Fruit fly (Drosophila melanogaster) whole organism, embryonic: ENCODE data around the gene CG10413.

Experiments
- Atf-2 ChIP-seq: fragments of 200-800 bp; sonication (Bioruptor generic); optimal IDR thresholded peaks from 2 replicates; lab custom pipeline; 2016; ENCODE audit warnings: missing biosample characterization, missing genetic modification characterization
- BEAF-32 ChIP-seq: fragments of 200-800 bp; sonication (Bioruptor generic); optimal IDR thresholded peaks from 3 replicates; lab custom pipeline; 2017; ENCODE audit warnings: missing biosample characterization, missing genetic modification characterization, mild to moderate bottlenecking, moderate library complexity, missing genetic modification reagents
- Bdp1 ChIP-seq: fragments of 200-800 bp; sonication (Bioruptor generic); optimal IDR thresholded peaks from 3 replicates; lab custom pipeline; 2016; ENCODE audit warnings: missing biosample characterization, missing genetic modification characterization
- BtbVII ChIP-seq: fragments of 200-800 bp; sonication (Bioruptor generic); optimal IDR thresholded peaks from 3 replicates; lab custom pipeline; 2017; ENCODE audit warnings: missing biosample characterization, mild to moderate bottlenecking, missing genetic modification characterization
- C15 ChIP-seq: fragments of 200-800 bp; sonication (Bioruptor generic); IDR thresholded peaks from 3 replicates; pipeline ENCODE4 v1.3.6; 2022; ENCODE audit warnings: missing biosample characterization, missing genetic modification characterization
- CG10267 ChIP-seq: fragments of 200-800 bp; sonication (Bioruptor generic); optimal IDR thresholded peaks from 2 replicates; lab custom pipeline; 2018; ENCODE audit warnings: missing biosample characterization, mild to moderate bottlenecking, missing genetic modification characterization, moderate library complexity
- CG12391 ChIP-seq: fragments of 200-800 bp; sonication (Bioruptor generic); optimal IDR thresholded peaks from 3 replicates; lab custom pipeline; 2018; ENCODE audit warnings: missing biosample characterization, mild to moderate bottlenecking, missing genetic modification characterization, moderate library complexity
- CG13123 ChIP-seq: fragments of 200-800 bp; sonication (Bioruptor generic); optimal IDR thresholded peaks from 2 replicates; lab custom pipeline; 2016; ENCODE audit warnings: missing biosample characterization, missing genetic modification characterization
- CG13424 ChIP-seq: fragments of 200-800 bp; sonication (Bioruptor generic); optimal IDR thresholded peaks from 2 replicates; lab custom pipeline; 2019; ENCODE audit warnings: missing biosample characterization, mild to moderate bottlenecking, missing genetic modification characterization, moderate library complexity
- CG14050 ChIP-seq: fragments of 200-800 bp; sonication (Bioruptor generic); IDR thresholded peaks from 3 replicates; pipeline ENCODE4 v1.3.6; 2022; ENCODE audit warnings: missing biosample characterization, missing genetic modification characterization
- CG14710 ChIP-seq: fragments of 200-800 bp; sonication (Bioruptor generic); optimal IDR thresholded peaks from 3 replicates; lab custom pipeline; 2019; ENCODE audit warnings: missing biosample characterization, mild to moderate bottlenecking, missing genetic modification characterization, moderate library complexity
- CG1603 ChIP-seq: fragments of 200-800 bp; sonication (Bioruptor generic); optimal IDR thresholded peaks from 2 replicates; lab custom pipeline; 2019; ENCODE audit warnings: missing biosample characterization, mild to moderate bottlenecking, missing genetic modification characterization, moderate library complexity
- CG18764 ChIP-seq: fragments of 200-800 bp; sonication (Bioruptor generic); optimal IDR thresholded peaks from 3 replicates; lab custom pipeline; 2016; ENCODE audit warnings: missing biosample characterization, missing genetic modification characterization
- CG3281 ChIP-seq: fragments of 200-800 bp; sonication (Bioruptor generic); optimal IDR thresholded peaks from 3 replicates; lab custom pipeline; 2017; ENCODE audit warnings: missing biosample characterization, mild to moderate bottlenecking, missing genetic modification characterization
- CG34224 ChIP-seq: fragments of 200-800 bp; sonication (Bioruptor generic); IDR thresholded peaks from 3 replicates; pipeline ENCODE4 v1.3.6; 2022; ENCODE audit warnings: missing biosample characterization, missing genetic modification characterization; ENCODE audit not compliant: partially characterized antibody
- CG3726 ChIP-seq: fragments of 200-800 bp; sonication (Bioruptor generic); IDR thresholded peaks from 3 replicates; pipeline ENCODE4, ENCODE4 v1.3.6; 2022; ENCODE audit warnings: missing biosample characterization, missing genetic modification characterization
- CG3838 ChIP-seq: fragments of 200-800 bp; sonication (Bioruptor generic); optimal IDR thresholded peaks from 3 replicates; lab custom pipeline; 2016; ENCODE audit warnings: missing biosample characterization, missing genetic modification characterization
- CG3847 ChIP-seq: fragments of 200-800 bp; sonication (Bioruptor generic); IDR thresholded peaks from 2 replicates; pipeline ENCODE4 v1.3.6; 2022; ENCODE audit warnings: missing biosample characterization, missing genetic modification characterization
- CG5180 ChIP-seq: fragments of 200-800 bp; sonication (Bioruptor generic); optimal IDR thresholded peaks from 3 replicates; lab custom pipeline; 2017; ENCODE audit warnings: missing biosample characterization, missing genetic modification characterization, mild to moderate bottlenecking, moderate library complexity, missing genetic modification reagents
- CG7372 ChIP-seq: fragments of 200-800 bp; sonication (Bioruptor generic); IDR thresholded peaks from 2 replicates; pipeline ENCODE4 v1.3.6; 2022; ENCODE audit warnings: missing biosample characterization, missing genetic modification characterization
- CG7556 ChIP-seq: fragments of 200-800 bp; sonication (Bioruptor generic); optimal IDR thresholded peaks from 2 replicates; lab custom pipeline; 2017; ENCODE audit warnings: missing biosample characterization, mild to moderate bottlenecking, missing genetic modification characterization
- CG8924 ChIP-seq: fragments of 200-800 bp; optimal IDR thresholded peaks from 3 replicates; lab custom pipeline; 2019; ENCODE audit warnings: missing biosample characterization, mild to moderate bottlenecking, missing genetic modification characterization, moderate library complexity
- CG9797 ChIP-seq: fragments of 200-800 bp; sonication (Bioruptor generic); optimal IDR thresholded peaks from 3 replicates; lab custom pipeline; 2018; ENCODE audit warnings: missing biosample characterization, mild to moderate bottlenecking, missing genetic modification characterization
- Dip2 ChIP-seq: fragments of 200-800 bp; sonication (Bioruptor generic); IDR thresholded peaks from 2 replicates; pipeline ENCODE4 v1.3.6; 2022; ENCODE audit warnings: missing biosample characterization, missing genetic modification characterization
- Dp ChIP-seq: fragments of 200-800 bp; sonication (Bioruptor generic); optimal IDR thresholded peaks from 2 replicates; lab custom pipeline; 2018; ENCODE audit warnings: missing biosample characterization, mild to moderate bottlenecking, missing genetic modification characterization, moderate library complexity
- Ets97D ChIP-seq: fragments of 200-800 bp; sonication (Bioruptor generic); optimal IDR thresholded peaks from 3 replicates; lab custom pipeline; 2016; ENCODE audit warnings: missing biosample characterization, missing genetic modification characterization
- Fer1 ChIP-seq: fragments of 200-800 bp; sonication (Bioruptor generic); optimal IDR thresholded peaks from 2 replicates; lab custom pipeline; 2017; ENCODE audit warnings: missing biosample characterization, mild to moderate bottlenecking, missing genetic modification characterization
- GATAe ChIP-seq: fragments of 200-800 bp; sonication (Bioruptor generic); conservative IDR thresholded peaks from 2 replicates; pipeline ENCODE4 v1.3.6; 2022; ENCODE audit warnings: missing biosample characterization, missing genetic modification characterization
- Gsc ChIP-seq: fragments of 200-800 bp; sonication (Bioruptor generic); IDR thresholded peaks from 2 replicates; pipeline ENCODE4 v1.3.6; 2022; ENCODE audit warnings: missing biosample characterization, missing genetic modification characterization
- HHEX ChIP-seq: fragments of 200-800 bp; sonication (Bioruptor generic); optimal IDR thresholded peaks from 3 replicates; lab custom pipeline; 2017; ENCODE audit warnings: missing biosample characterization, mild to moderate bottlenecking, missing genetic modification characterization, missing genetic modification reagents
- Lim3 ChIP-seq: fragments of 200-800 bp; sonication (Bioruptor generic); IDR thresholded peaks from 2 replicates; pipeline ENCODE4 v1.3.6; 2022; ENCODE audit warnings: missing biosample characterization, missing genetic modification characterization
- Mad ChIP-seq: fragments of 200-800 bp; sonication (Bioruptor generic); optimal IDR thresholded peaks from 2 replicates; lab custom pipeline; 2016; ENCODE audit warnings: missing biosample characterization, missing genetic modification characterization
- Mrtf ChIP-seq: fragments of 200-800 bp; sonication (Bioruptor generic); IDR thresholded peaks from 3 replicates; pipeline ENCODE4 v1.3.6; 2022; ENCODE audit warnings: missing biosample characterization, missing genetic modification characterization
- Rfx ChIP-seq: fragments of 200-800 bp; sonication (Bioruptor generic); IDR thresholded peaks from 2 replicates; pipeline ENCODE4 v1.3.6; 2022; ENCODE audit warnings: missing biosample characterization, missing genetic modification characterization
- Sox102F ChIP-seq: fragments of 200-800 bp; sonication (Bioruptor generic); optimal IDR thresholded peaks from 2 replicates; lab custom pipeline; 2018; ENCODE audit warnings: missing biosample characterization, mild to moderate bottlenecking, missing genetic modification characterization, moderate library complexity
- Sry-δ ChIP-seq: fragments of 200-800 bp; sonication (Bioruptor generic); optimal IDR thresholded peaks from 2 replicates; lab custom pipeline; 2016; ENCODE audit warnings: missing biosample characterization, missing genetic modification characterization
- bcd ChIP-seq: fragments of 200-800 bp; sonication (Bioruptor generic); optimal IDR thresholded peaks from 2 replicates; lab custom pipeline; 2017; ENCODE audit warnings: missing biosample characterization, mild to moderate bottlenecking, missing genetic modification characterization
- bowl ChIP-seq: fragments of 200-800 bp; sonication (Bioruptor generic); IDR thresholded peaks from 2 replicates; pipeline ENCODE4 v1.3.6; 2022; ENCODE audit warnings: missing biosample characterization, missing genetic modification characterization
- btn ChIP-seq: fragments of 200-800 bp; sonication (Bioruptor generic); optimal IDR thresholded peaks from 2 replicates; lab custom pipeline; 2016; ENCODE audit warnings: missing biosample characterization, missing genetic modification characterization
- crp ChIP-seq, 2 experiments: fragments of 200-800 bp; sonication (Bioruptor generic); optimal IDR thresholded peaks; 2 replicates in 1 of 2; 3 replicates in 1 of 2; lab custom pipeline; 2017; ENCODE audit warnings: missing biosample characterization in 2 of 2, missing genetic modification characterization in 2 of 2, mild to moderate bottlenecking in 1 of 2, moderate library complexity in 1 of 2
- dysf ChIP-seq: fragments of 200-800 bp; sonication (Bioruptor generic); IDR thresholded peaks from 3 replicates; pipeline ENCODE4 v1.3.6; 2022; ENCODE audit warnings: missing biosample characterization, missing genetic modification characterization
- fru ChIP-seq: fragments of >200 bp; optimal IDR thresholded peaks from 2 replicates; lab custom pipeline; 2017
- insv ChIP-seq, 2 experiments: fragments of 200-800 bp; sonication (Bioruptor generic); optimal IDR thresholded peaks; 3 replicates each; lab custom pipeline; 2016 to 2018; ENCODE audit warnings: missing biosample characterization in 2 of 2, missing genetic modification characterization in 2 of 2
- klu ChIP-seq: fragments of 200-800 bp; sonication (Bioruptor generic); IDR thresholded peaks from 2 replicates; pipeline ENCODE4 v1.3.6; 2022; ENCODE audit warnings: missing biosample characterization, missing genetic modification characterization
- maf-S ChIP-seq: fragments of 200-800 bp; sonication (Bioruptor generic); optimal IDR thresholded peaks from 2 replicates; lab custom pipeline; 2016; ENCODE audit warnings: missing biosample characterization, missing genetic modification characterization
- nerfin-1 ChIP-seq: fragments of 200-800 bp; sonication (Bioruptor generic); optimal IDR thresholded peaks from 3 replicates; lab custom pipeline; 2019; ENCODE audit warnings: missing biosample characterization, mild to moderate bottlenecking, missing genetic modification characterization, moderate library complexity
- nom ChIP-seq: fragments of 200-800 bp; sonication (Bioruptor generic); optimal IDR thresholded peaks from 2 replicates; lab custom pipeline; 2017; ENCODE audit warnings: missing biosample characterization, missing genetic modification characterization, mild to moderate bottlenecking, moderate library complexity, missing genetic modification reagents
- sens ChIP-seq: fragments of 200-800 bp; sonication (Bioruptor generic); peaks from one replicate; lab custom pipeline; 2016; ENCODE audit warnings: missing biosample characterization, missing genetic modification characterization
- slbo ChIP-seq: fragments of 200-800 bp; sonication (Bioruptor generic); IDR thresholded peaks from 2 replicates; pipeline ENCODE4 v1.3.6; 2022; ENCODE audit warnings: missing biosample characterization, missing genetic modification characterization
- sqz ChIP-seq: fragments of 200-800 bp; sonication (Bioruptor generic); optimal IDR thresholded peaks from 3 replicates; lab custom pipeline; 2018; ENCODE audit warnings: missing biosample characterization, mild to moderate bottlenecking, missing genetic modification characterization
- stwl ChIP-seq: fragments of 200-800 bp; sonication (Bioruptor generic); optimal IDR thresholded peaks from 3 replicates; lab custom pipeline; 2018; ENCODE audit warnings: missing biosample characterization, mild to moderate bottlenecking, missing genetic modification characterization, moderate library complexity
- trem ChIP-seq: fragments of 200-800 bp; optimal IDR thresholded peaks from 3 replicates; lab custom pipeline; 2019; ENCODE audit warnings: missing biosample characterization, mild to moderate bottlenecking, missing genetic modification characterization, moderate library complexity

The CG10413 gene

DNA sequence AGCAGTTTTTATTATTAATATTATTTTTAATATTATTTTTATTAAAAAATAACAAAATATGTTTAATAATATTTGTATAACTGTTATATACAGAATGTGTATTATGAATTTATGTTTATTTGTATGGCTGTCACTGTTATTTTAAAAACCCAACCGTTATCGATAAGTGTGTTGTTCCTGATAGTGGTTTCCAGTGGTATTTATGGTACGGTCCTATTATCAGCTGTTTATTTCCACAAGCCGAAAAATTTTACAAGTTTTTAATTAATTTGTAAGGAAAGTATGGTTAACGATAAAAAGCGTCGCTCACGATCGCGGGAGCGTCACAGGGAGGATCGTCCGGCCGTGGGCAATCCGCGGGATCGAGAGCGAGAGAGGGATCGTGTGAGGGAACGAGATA, 1.6 kb upstream of the CG10413 start, which contains the start of gene CG10333 (continued):
- TF ChIP-seq CG9797 (GFP tag; lab: Kevin White, UChicago), result peak; percentile 46
- no peak for TF ChIP-seq Mrtf
- TF ChIP-seq CG12391 (tag; lab: Kevin White, UChicago), result peak; percentile 0
- TF ChIP-seq CG5180 (GFP tag; lab: Kevin White, UChicago), result no peak
- no peak for TF ChIP-seq Lim3
- TF ChIP-seq Dip2 (GFP tag; lab: Robert Waterston, UW), result no peak
- TF ChIP-seq HHEX (GFP tag; lab: Kevin White, UChicago), result no peak
- TF ChIP-seq btn (GFP tag; lab: Kevin White, UChicago), result no peak
- TF ChIP-seq dysf (GFP tag; lab: Robert Waterston, UW), result no peak
- TF ChIP-seq CG13123 (GFP tag; lab: Kevin White, UChicago), result no peak
- peak; percentile 53 for TF ChIP-seq trem (tag; lab: Kevin White, UChicago)
- no peak for TF ChIP-seq Sox102F (GFP tag; lab: Kevin White, UChicago)
- no peak for TF ChIP-seq Rfx (GFP tag; lab: Robert Waterston, UW)
- TF ChIP-seq slbo, result no peak
- no peak for TF ChIP-seq Fer1
- TF ChIP-seq CG3838, result no peak
- TF ChIP-seq CG8924 (tag; lab: Kevin White, UChicago), result peak; percentile 7
- TF ChIP-seq sqz (GFP tag; lab: Kevin White, UChicago), result no peak
- no peak for TF ChIP-seq Bdp1 (GFP tag; lab: Kevin White, UChicago)
- no peak for TF ChIP-seq Mad
- TF ChIP-seq CG34224, result no peak; the same call in 1 of the 3 replicates
- TF ChIP-seq sens (GFP tag; lab: Kevin White, UChicago), result no peak
- TF ChIP-seq CG13424 (tag; lab: Kevin White, UChicago), result no peak
- TF ChIP-seq BtbVII (GFP tag; lab: Kevin White, UChicago), result no peak
- no peak for TF ChIP-seq CG7372 (GFP tag; lab: Robert Waterston, UW)
- peak; percentile 39 to 89 for TF ChIP-seq crp (GFP tag; optimal IDR thresholded peaks at IDR 0.05; lab: Kevin White, UChicago)
- TF ChIP-seq Atf-2 (GFP tag; lab: Kevin White, UChicago), result no peak
- no peak for TF ChIP-seq fru
- TF ChIP-seq Dp (GFP tag; lab: Kevin White, UChicago), result peak; percentile 33
- TF ChIP-seq BEAF-32, result peak; percentile 49
- no peak for TF ChIP-seq CG3281 (GFP tag; lab: Kevin White, UChicago)
- no peak for TF ChIP-seq klu
- peak; percentile 61 for TF ChIP-seq stwl
- TF ChIP-seq CG3726 (GFP tag; lab: Robert Waterston, UW), result no peak
- TF ChIP-seq insv (GFP tag; optimal IDR thresholded peaks at IDR 0.05; lab: Kevin White, UChicago), result peak in 1 of 2 experiments; percentile 2
- TF ChIP-seq Gsc (GFP tag; lab: Robert Waterston, UW), result no peak
- TF ChIP-seq CG18764 (GFP tag; lab: Kevin White, UChicago), result no peak
- no peak for TF ChIP-seq bcd (GFP tag; lab: Kevin White, UChicago)
- TF ChIP-seq GATAe (GFP tag; lab: Robert Waterston, UW), result no peak
- no peak for TF ChIP-seq CG3847 (GFP tag; lab: Robert Waterston, UW)
- TF ChIP-seq CG14050, result no peak
- TF ChIP-seq nom (GFP tag; lab: Kevin White, UChicago), result no peak
- no peak for TF ChIP-seq nerfin-1
- peak; percentile 54 for TF ChIP-seq CG14710 (tag; lab: Kevin White, UChicago)
- TF ChIP-seq C15 (GFP tag; lab: Robert Waterston, UW), result no peak
- no peak for TF ChIP-seq Ets97D (GFP tag; lab: Kevin White, UChicago)
- no peak for TF ChIP-seq maf-S (GFP tag; lab: Kevin White, UChicago)
- TF ChIP-seq CG1603 (tag; lab: Kevin White, UChicago), result peak; percentile 33
- TF ChIP-seq CG7556 (GFP tag; lab: Kevin White, UChicago), result no peak
- peak; percentile 43 for TF ChIP-seq CG10267 (tag; lab: Kevin White, UChicago)
- TF ChIP-seq bowl, result no peak
- TF ChIP-seq Sry-δ (GFP tag; lab: Kevin White, UChicago), result peak; percentile 1
